Worm (Caenorhabditis elegans) whole organism, L2 larva: ENCODE results near the gene cpt-5.
A peak's percentile ranks its signal among the peaks of the same experiment; 100 is the strongest.

Source experiments
- C34F6.9 ChIP-seq: fragments of 150-350 bp; optimal IDR thresholded peaks from 2 replicates; lab custom pipeline; 2014; ENCODE audit warnings: missing biosample characterization, missing genetic modification characterization
- F13H6.1 ChIP-seq: sonication (generic microtip); optimal IDR thresholded peaks from 2 replicates; lab custom pipeline; 2016; ENCODE audit warnings: missing genetic modification characterization, missing compliant biosample characterization
- R02D3.7 ChIP-seq: fragments of 150-350 bp; optimal IDR thresholded peaks from 2 replicates; lab custom pipeline; 2014; ENCODE audit warnings: missing biosample characterization, missing genetic modification characterization
- Y55F3AM.14 ChIP-seq: fragments of 200-800 bp; sonication (Bioruptor generic); optimal IDR thresholded peaks from 2 replicates; lab custom pipeline; 2018; ENCODE audit warnings: mild to moderate bottlenecking, missing genetic modification characterization, missing compliant biosample characterization
- ZK546.5 ChIP-seq: sonication (generic microtip); optimal IDR thresholded peaks from 2 replicates; lab custom pipeline; 2017; ENCODE audit warnings: missing biosample characterization, missing genetic modification characterization
- aly-2 ChIP-seq: fragments of 150-350 bp; optimal IDR thresholded peaks from 2 replicates; lab custom pipeline; 2014; ENCODE audit warnings: missing biosample characterization, missing genetic modification characterization
- ama-1 ChIP-seq: fragments of 150-350 bp; optimal IDR thresholded peaks from 2 replicates; lab custom pipeline; 2018; ENCODE audit warnings: inconsistent platforms
- blmp-1 ChIP-seq: sonication (generic microtip); optimal IDR thresholded peaks from 2 replicates; lab custom pipeline; 2017; ENCODE audit warnings: missing genetic modification characterization, mild to moderate bottlenecking, missing compliant biosample characterization, antibody characterized with exemption, moderate library complexity; ENCODE audit not compliant: insufficient read depth
- ceh-16 ChIP-seq: fragments of 150-350 bp; optimal IDR thresholded peaks from 2 replicates; lab custom pipeline; 2014; ENCODE audit warnings: missing biosample characterization, missing genetic modification characterization
- ceh-82 ChIP-seq: fragments of 150-350 bp; optimal IDR thresholded peaks from 2 replicates; lab custom pipeline; 2014; ENCODE audit warnings: missing biosample characterization, missing genetic modification characterization
- crh-2 ChIP-seq: sonication (generic microtip); optimal IDR thresholded peaks from 2 replicates; lab custom pipeline; 2017; ENCODE audit warnings: missing biosample characterization, missing genetic modification characterization
- egl-27 ChIP-seq: sonication (generic microtip); optimal IDR thresholded peaks from 3 replicates; lab custom pipeline; 2017; ENCODE audit warnings: missing biosample characterization, missing genetic modification reagents, missing genetic modification characterization
- elt-3 ChIP-seq: sonication (generic microtip); optimal IDR thresholded peaks from 2 replicates; lab custom pipeline; 2017; ENCODE audit warnings: missing biosample characterization, missing genetic modification characterization
- fos-1 ChIP-seq: fragments of 150-350 bp; optimal IDR thresholded peaks from 2 replicates; lab custom pipeline; 2014; ENCODE audit warnings: missing biosample characterization, missing genetic modification characterization
- gmeb-1 ChIP-seq: fragments of 150-350 bp; optimal IDR thresholded peaks from 2 replicates; lab custom pipeline; 2014; ENCODE audit warnings: missing biosample characterization, missing genetic modification characterization
- lin-11 ChIP-seq: fragments of 150-350 bp; sonication (generic microtip); optimal IDR thresholded peaks from 2 replicates; lab custom pipeline; 2014; ENCODE audit warnings: missing biosample characterization, missing genetic modification characterization, inconsistent platforms, mixed read lengths
- lin-13 ChIP-seq: fragments of 150-350 bp; optimal IDR thresholded peaks from 2 replicates; lab custom pipeline; 2014; ENCODE audit warnings: missing biosample characterization, missing genetic modification reagents, missing genetic modification characterization
- lsy-2 ChIP-seq, 2 experiments: fragments of 150-350 bp in 1 of 2; sonication (generic microtip) in 1 of 2; optimal IDR thresholded peaks; 2 replicates each; lab custom pipeline; 2014 to 2017; ENCODE audit warnings: missing biosample characterization in 2 of 2, missing genetic modification characterization in 2 of 2
- mab-5 ChIP-seq: fragments of 150-350 bp; optimal IDR thresholded peaks from 2 replicates; lab custom pipeline; 2014; ENCODE audit warnings: missing biosample characterization, missing genetic modification characterization
- mdl-1 ChIP-seq, 2 experiments: fragments of 150-350 bp in 1 of 2; sonication (generic microtip) in 1 of 2; optimal IDR thresholded peaks; 2 replicates each; lab custom pipeline; 2017; ENCODE audit warnings: missing biosample characterization in 2 of 2, missing genetic modification characterization in 2 of 2
- nhr-10 ChIP-seq: sonication (generic microtip); optimal IDR thresholded peaks from 2 replicates; lab custom pipeline; 2017; ENCODE audit warnings: missing biosample characterization, missing genetic modification characterization
- nhr-11 ChIP-seq: fragments of 150-350 bp; optimal IDR thresholded peaks from 2 replicates; lab custom pipeline; 2014; ENCODE audit warnings: missing biosample characterization, missing genetic modification characterization
- nhr-12 ChIP-seq: fragments of 150-350 bp; optimal IDR thresholded peaks from 2 replicates; lab custom pipeline; 2014; ENCODE audit warnings: missing biosample characterization, missing genetic modification characterization
- nhr-129 ChIP-seq: fragments of 150-350 bp; optimal IDR thresholded peaks from 2 replicates; lab custom pipeline; 2014; ENCODE audit warnings: missing biosample characterization, missing genetic modification characterization
- nhr-21 ChIP-seq: fragments of 150-350 bp; optimal IDR thresholded peaks from 2 replicates; lab custom pipeline; 2014; ENCODE audit warnings: missing biosample characterization, missing genetic modification characterization
- nhr-25 ChIP-seq: fragments of 150-350 bp; sonication (generic microtip); optimal IDR thresholded peaks from 3 replicates; lab custom pipeline; 2014; ENCODE audit warnings: missing biosample characterization, missing genetic modification characterization
- nhr-77 ChIP-seq: fragments of 150-350 bp; optimal IDR thresholded peaks from 2 replicates; lab custom pipeline; 2014; ENCODE audit warnings: missing biosample characterization, missing genetic modification characterization
- peb-1 ChIP-seq: fragments of 150-350 bp; optimal IDR thresholded peaks from 2 replicates; lab custom pipeline; 2014; ENCODE audit warnings: missing biosample characterization, missing genetic modification characterization
- sem-4 ChIP-seq: fragments of 150-350 bp; optimal IDR thresholded peaks from 2 replicates; lab custom pipeline; 2014; ENCODE audit warnings: missing biosample characterization, missing genetic modification reagents, missing genetic modification characterization
- skn-1 ChIP-seq: sonication (generic microtip); optimal IDR thresholded peaks from 2 replicates; lab custom pipeline; 2017; ENCODE audit warnings: missing biosample characterization, missing genetic modification characterization
- sma-3 ChIP-seq: sonication (generic microtip); optimal IDR thresholded peaks from 2 replicates; lab custom pipeline; 2016; ENCODE audit warnings: missing genetic modification reagents, missing genetic modification characterization, missing compliant biosample characterization
- sma-9 ChIP-seq, 2 experiments: fragments of 150-350 bp in 1 of 2; sonication (generic microtip) in 1 of 2; optimal IDR thresholded peaks; 2 replicates each; lab custom pipeline; 2014 to 2016; ENCODE audit warnings: missing genetic modification characterization in 2 of 2, mild to moderate bottlenecking in 1 of 2, missing biosample characterization in 1 of 2, missing compliant biosample characterization in 1 of 2, missing genetic modification reagents in 1 of 2, moderate library complexity in 1 of 2
- snpc-4 ChIP-seq: fragments of 150-350 bp; optimal IDR thresholded peaks from 2 replicates; lab custom pipeline; 2014; ENCODE audit warnings: missing biosample characterization, missing genetic modification characterization
- unc-39 ChIP-seq: fragments of 150-350 bp; optimal IDR thresholded peaks from 2 replicates; lab custom pipeline; 2014; ENCODE audit warnings: missing biosample characterization, missing genetic modification characterization
- unc-55 ChIP-seq: fragments of 150-350 bp; sonication (generic microtip); optimal IDR thresholded peaks from 3 replicates; lab custom pipeline; 2014; ENCODE audit warnings: missing biosample characterization, missing genetic modification reagents, missing genetic modification characterization
- zag-1 ChIP-seq: fragments of 150-350 bp; optimal IDR thresholded peaks from 2 replicates; lab custom pipeline; 2014; ENCODE audit warnings: missing biosample characterization, missing genetic modification characterization
- ztf-11 ChIP-seq: sonication (generic microtip); optimal IDR thresholded peaks from 2 replicates; lab custom pipeline; 2017; ENCODE audit warnings: missing biosample characterization, missing genetic modification characterization
- ztf-4 ChIP-seq: fragments of 150-350 bp; optimal IDR thresholded peaks from 2 replicates; lab custom pipeline; 2014; ENCODE audit warnings: missing biosample characterization, missing genetic modification characterization

cpt-5 gene

ce11 chrV:13908120-13908915 lies 35.3 kb downstream of the cpt-5 start:
- peak; percentile 92 for TF ChIP-seq ama-1 (lab: Kevin White, UChicago)
- peak; percentile 66 for TF ChIP-seq ztf-4 (tag; lab: Kevin White, UChicago)
- peak; percentile 8 for TF ChIP-seq sma-9 (GFP tag; optimal IDR thresholded peaks at IDR 0.05; lab: Kevin White, UChicago)
- TF ChIP-seq sma-9 (tag; optimal IDR thresholded peaks at IDR 0.05; lab: Kevin White, UChicago), result no peak
- TF ChIP-seq nhr-10 (tag; lab: Kevin White, UChicago), result no peak
- TF ChIP-seq lsy-2 (tag; optimal IDR thresholded peaks at IDR 0.05; lab: Kevin White, UChicago), result peak in 1 of 2 experiments; percentile 38
- peak; percentile 29 for TF ChIP-seq Y55F3AM.14 (GFP tag; lab: Kevin White, UChicago)
- TF ChIP-seq snpc-4, result no peak

- TF ChIP-seq sem-4 (tag; lab: Kevin White, UChicago) (no peak), ceh-16 (tag; lab: Kevin White, UChicago) (no peak), sma-9 (GFP tag; optimal IDR thresholded peaks at IDR 0.05; lab: Kevin White, UChicago) (no peak), sma-9 (tag; optimal IDR thresholded peaks at IDR 0.05; lab: Kevin White, UChicago) (no peak), elt-3 (tag; lab: Kevin White, UChicago) (no peak), unc-39 (no peak), gmeb-1 (tag; lab: Kevin White, UChicago) (no peak), nhr-11 (tag; lab: Kevin White, UChicago) (no peak), ZK546.5 (tag; lab: Kevin White, UChicago) (no peak), aly-2 (no peak), nhr-25 (tag; lab: Kevin White, UChicago) (no peak), ztf-11 (tag; lab: Kevin White, UChicago) (no peak), snpc-4 (no peak), nhr-10 (tag; lab: Kevin White, UChicago) (no peak)
Observed at ce11 chrV:13908916-13909176, 35.9 kb downstream of the cpt-5 start, which contains the start of gene C06B3.6. Gene C06B3.6, minus strand, starts transcription at chrV:13908967.

- TF ChIP-seq snpc-4, result peak; percentile 46
- peak; percentile 61 for TF ChIP-seq gmeb-1 (tag; lab: Kevin White, UChicago)
- TF ChIP-seq nhr-21 (tag; lab: Kevin White, UChicago), result peak; percentile 93
- TF ChIP-seq sma-9 (GFP tag; optimal IDR thresholded peaks at IDR 0.05; lab: Kevin White, UChicago), result peak; percentile 96
- no peak for TF ChIP-seq sma-9 (tag; optimal IDR thresholded peaks at IDR 0.05; lab: Kevin White, UChicago)
- no peak for TF ChIP-seq nhr-12 (tag; lab: Kevin White, UChicago)
- TF ChIP-seq mdl-1 (tag; optimal IDR thresholded peaks at IDR 0.05; lab: Kevin White, UChicago), result peak in 1 of 2 experiments; percentile 74
- TF ChIP-seq sem-4 (tag; lab: Kevin White, UChicago), result peak; percentile 85
- TF ChIP-seq unc-55 (GFP tag; lab: Kevin White, UChicago), result peak; percentile 73
- no peak for TF ChIP-seq R02D3.7
- peak; percentile 47 for TF ChIP-seq lin-13 (GFP tag; lab: Kevin White, UChicago)
- peak; percentile 65 for TF ChIP-seq F13H6.1
- peak; percentile 91 for TF ChIP-seq C34F6.9 (tag; lab: Kevin White, UChicago)
- peak; percentile 45 for TF ChIP-seq egl-27
- TF ChIP-seq blmp-1 (tag; lab: Kevin White, UChicago), result peak; percentile 55
- TF ChIP-seq lsy-2 (tag; optimal IDR thresholded peaks at IDR 0.05; lab: Kevin White, UChicago), result peak; percentile 15 to 89
- no peak for TF ChIP-seq ceh-82 (tag; lab: Kevin White, UChicago)
- TF ChIP-seq skn-1 (tag; lab: Kevin White, UChicago), result peak; percentile 21
- TF ChIP-seq mab-5 (tag; lab: Kevin White, UChicago), result peak; percentile 24
- TF ChIP-seq peb-1 (tag; lab: Kevin White, UChicago), result no peak
- TF ChIP-seq nhr-77, result no peak
- peak; percentile 77 for TF ChIP-seq fos-1 (tag; lab: Kevin White, UChicago)
- TF ChIP-seq ama-1 (lab: Kevin White, UChicago), result peak; percentile 75
- TF ChIP-seq ztf-4 (tag; lab: Kevin White, UChicago), result peak; percentile 75
- TF ChIP-seq nhr-25 (tag; lab: Kevin White, UChicago), result peak; percentile 93
- TF ChIP-seq crh-2 (tag; lab: Kevin White, UChicago), result peak; percentile 95
- TF ChIP-seq zag-1 (tag; lab: Kevin White, UChicago), result no peak
- no peak for TF ChIP-seq lin-11 (tag; lab: Kevin White, UChicago)
- TF ChIP-seq sma-3 (GFP tag; lab: Kevin White, UChicago), result peak; percentile 88
- TF ChIP-seq nhr-129 (tag; lab: Kevin White, UChicago), result peak; percentile 99
- TF ChIP-seq nhr-10 (tag; lab: Kevin White, UChicago), result no peak
- TF ChIP-seq Y55F3AM.14 (GFP tag; lab: Kevin White, UChicago), result no peak
- no peak for TF ChIP-seq ztf-11 (tag; lab: Kevin White, UChicago)
Observed at ce11 chrV:13909400-13909799, 36.4 kb downstream of the cpt-5 start, which contains the start of gene C06B3.7. Gene C06B3.7, plus strand, starts transcription at chrV:13909686.
